Fruit fly (Drosophila melanogaster): Measurements from ENCODE around the gene CG12402.
A peak's percentile ranks its signal among the peaks of the same experiment; 100 is the strongest.

CG12402 gene

DNA sequence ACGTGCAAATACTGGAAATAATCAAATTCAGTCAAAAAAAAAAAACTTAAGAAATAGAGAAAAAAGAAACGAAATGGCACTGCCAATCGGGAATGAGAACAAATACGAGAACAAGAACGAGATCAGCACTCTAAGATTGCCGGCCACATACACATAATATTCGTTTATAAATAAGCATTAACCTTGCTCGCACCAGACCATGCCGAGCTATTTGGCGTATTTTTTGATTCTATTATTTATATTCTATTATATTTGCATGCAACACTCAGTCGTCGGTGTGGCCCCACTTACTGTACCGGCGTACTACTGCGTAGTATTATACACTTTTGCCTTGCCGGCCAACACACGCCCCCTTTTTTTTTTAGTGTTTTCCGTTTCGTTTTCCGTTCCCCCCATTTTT, 37.5 kb downstream of the CG12402 start (continued):
- peak; percentile 42; the same call in 1 of the 2 replicates for TF ChIP-seq CG32532 (GFP tag; IDR thresholded peaks at IDR 0.05)
- 0 out of 2 replicates have a peak, but pooled peaks have one; percentile 8 for TF ChIP-seq CG31441 (GFP tag; IDR thresholded peaks at IDR 0.05)

DNA sequence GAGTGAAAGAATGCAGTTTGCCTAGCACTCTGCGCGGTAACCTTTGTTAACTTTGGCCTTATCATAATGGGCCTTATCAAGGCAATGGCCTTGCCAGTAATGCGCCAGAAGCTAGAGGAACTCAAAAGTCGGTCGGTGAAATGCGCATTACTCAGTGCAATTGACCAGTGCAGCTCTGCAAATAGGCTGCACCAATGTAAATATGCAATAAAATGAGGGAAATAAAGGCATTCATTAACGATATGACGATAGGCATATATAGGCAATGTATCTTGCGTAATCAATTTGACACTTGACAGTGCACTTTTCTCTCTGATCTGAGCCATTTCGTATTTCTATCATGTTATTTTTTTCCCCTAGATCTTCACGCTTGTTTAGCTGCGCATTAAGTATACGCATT, 38.0 kb downstream of the CG12402 start:
- no peak for TF ChIP-seq lbe (GFP tag; optimal IDR thresholded peaks at IDR 0.05)
- TF ChIP-seq hb (GFP tag; IDR thresholded peaks at IDR 0.05; ENCODE audit: partially characterized antibody), result no peak
- TF ChIP-seq fru (optimal IDR thresholded peaks at IDR 0.05), result no peak
- no peak for TF ChIP-seq esg (GFP tag; conservative IDR thresholded peaks at IDR 0.05)
- TF ChIP-seq zf30C (GFP tag; optimal IDR thresholded peaks at IDR 0.05), result no peak
- TF ChIP-seq CG7987 (GFP tag; optimal IDR thresholded peaks at IDR 0.05), result no peak
- no peak for TF ChIP-seq sc (optimal IDR thresholded peaks at IDR 0.05)
- TF ChIP-seq sc (GFP tag; optimal IDR thresholded peaks at IDR 0.05), result no peak
- no peak for TF ChIP-seq HHEX (GFP tag; optimal IDR thresholded peaks at IDR 0.05)
- no peak for TF ChIP-seq Camta (GFP tag; optimal IDR thresholded peaks at IDR 0.05)
- TF ChIP-seq run (tag; optimal IDR thresholded peaks at IDR 0.05), result no peak
- TF ChIP-seq Sox102F (GFP tag; optimal IDR thresholded peaks at IDR 0.05), result no peak
- TF ChIP-seq lola (GFP tag; optimal IDR thresholded peaks at IDR 0.05), result no peak
- no peak for TF ChIP-seq dan (GFP tag; IDR thresholded peaks at IDR 0.05)
- no peak for TF ChIP-seq HLH3B (GFP tag; IDR thresholded peaks at IDR 0.05)
- no peak for TF ChIP-seq lmd (GFP tag; IDR thresholded peaks at IDR 0.05)
- TF ChIP-seq CG1792 (GFP tag; optimal IDR thresholded peaks at IDR 0.05), result no peak
- TF ChIP-seq CG3847 (GFP tag; IDR thresholded peaks at IDR 0.05), result no peak
- TF ChIP-seq gfzf (GFP tag; optimal IDR thresholded peaks at IDR 0.05), result no peak
- no peak for TF ChIP-seq CG3407 (GFP tag; optimal IDR thresholded peaks at IDR 0.05)
- no peak for TF ChIP-seq CG6272 (GFP tag; IDR thresholded peaks at IDR 0.05)

DNA sequence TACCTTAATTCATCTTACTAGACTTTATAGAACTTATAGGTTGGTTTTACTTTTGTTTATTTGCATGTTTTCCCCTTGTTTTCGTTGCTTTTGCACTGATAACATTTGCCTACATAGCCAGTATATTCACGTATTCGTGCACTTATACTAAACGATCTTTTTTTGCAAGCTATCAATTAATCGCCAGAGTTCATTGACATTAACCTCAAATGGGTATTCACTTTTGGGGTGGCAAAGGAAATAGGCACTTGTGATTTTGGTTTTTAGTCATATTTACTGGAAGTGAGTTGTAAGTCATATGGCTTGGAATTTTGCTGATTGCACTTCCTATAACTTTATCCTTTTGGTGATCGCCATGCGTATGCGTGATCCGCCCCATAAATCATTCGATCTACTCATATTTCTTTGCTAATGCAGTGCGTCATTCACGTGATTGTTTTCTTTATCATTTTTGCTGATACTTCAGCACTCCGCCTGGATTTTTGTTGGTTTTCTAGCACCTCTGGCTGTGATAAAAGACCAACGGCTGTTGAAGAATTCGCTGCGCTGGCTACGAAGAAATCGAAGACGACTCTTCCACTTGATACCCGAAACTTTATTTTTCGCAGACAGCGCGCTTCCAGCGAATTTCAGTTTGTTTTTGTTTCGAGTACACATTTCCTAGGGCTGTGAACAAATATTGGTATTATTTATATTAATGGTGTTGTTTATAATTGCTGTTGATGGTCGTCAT, 40.1 kb downstream of the CG12402 start:
- TF ChIP-seq CG12104 (GFP tag; optimal IDR thresholded peaks at IDR 0.05) (no peak), HmgD (GFP tag; optimal IDR thresholded peaks at IDR 0.05) (no peak), cwo (GFP tag; optimal IDR thresholded peaks at IDR 0.05) (peak; percentile 14), Med (GFP tag) (peak; percentile 32), psq (GFP tag; optimal IDR thresholded peaks at IDR 0.05) (no peak), CHES-1-like (GFP tag; optimal IDR thresholded peaks at IDR 0.05) (no peak)

DNA sequence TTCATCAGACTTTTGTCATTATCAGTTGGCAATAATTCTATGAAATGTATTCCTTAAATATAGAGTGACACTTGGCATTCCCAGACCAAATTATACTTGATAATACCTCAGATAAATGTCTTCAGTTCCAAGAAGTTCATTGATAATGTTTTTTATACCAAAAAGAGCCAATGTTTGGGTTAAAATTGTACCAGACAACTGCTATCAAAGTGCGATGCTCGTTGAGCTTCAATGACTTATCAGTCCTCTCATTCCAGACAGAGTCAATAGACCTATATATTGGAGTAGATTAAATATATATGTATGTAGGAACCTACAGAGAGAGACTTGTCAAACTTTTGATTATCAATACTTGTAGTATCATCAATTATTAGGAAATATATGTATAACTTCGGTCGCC, 42.9 kb downstream of the CG12402 start:
- TF ChIP-seq jigr1 (GFP tag; IDR thresholded peaks at IDR 0.05) (no peak), ftz-f1 (GFP tag; optimal IDR thresholded peaks at IDR 0.05) (no peak), Ada2b (GFP tag; IDR thresholded peaks at IDR 0.05) (no peak), CG17359 (tag; optimal IDR thresholded peaks at IDR 0.05) (no peak), Usf (GFP tag; optimal IDR thresholded peaks at IDR 0.05) (no peak), Ravus (GFP tag; IDR thresholded peaks at IDR 0.05) (no peak), CG13424 (tag; optimal IDR thresholded peaks at IDR 0.05) (no peak), gsb (GFP tag; IDR thresholded peaks at IDR 0.05) (no peak), CG34376 (GFP tag; optimal IDR thresholded peaks at IDR 0.05) (peak; percentile 35), slp2 (GFP tag; optimal IDR thresholded peaks at IDR 0.05) (no peak), cwo (GFP tag; optimal IDR thresholded peaks at IDR 0.05) (no peak), HLHmδ (GFP tag; optimal IDR thresholded peaks at IDR 0.05) (no peak), otp (GFP tag; IDR thresholded peaks at IDR 0.05) (no peak), CG13123 (GFP tag; optimal IDR thresholded peaks at IDR 0.05) (no peak), Taf1 (GFP tag; IDR thresholded peaks at IDR 0.05) (no peak), CG8281 (tag; optimal IDR thresholded peaks at IDR 0.05) (peak; percentile 42), CG2678 (tag; optimal IDR thresholded peaks at IDR 0.05) (no peak)
